Worm (Caenorhabditis elegans) whole organism, L3 larva: ENCODE results near the gene ekl-6.

ENCODE experiments used
- aly-2 ChIP-seq: fragments of 150-350 bp; optimal IDR thresholded peaks from 2 replicates; lab custom pipeline; 2014; ENCODE audit warnings: missing biosample characterization, missing genetic modification characterization
- ceh-16 ChIP-seq: sonication (generic microtip); optimal IDR thresholded peaks from 2 replicates; lab custom pipeline; 2017; ENCODE audit warnings: missing biosample characterization, missing genetic modification characterization
- ceh-82 ChIP-seq: fragments of 150-350 bp; optimal IDR thresholded peaks from 2 replicates; lab custom pipeline; 2014; ENCODE audit warnings: missing biosample characterization, missing genetic modification characterization
- fkh-10 ChIP-seq: sonication (generic microtip); optimal IDR thresholded peaks from 2 replicates; lab custom pipeline; 2017; ENCODE audit warnings: missing biosample characterization, missing genetic modification reagents, missing genetic modification characterization
- jun-1 ChIP-seq: fragments of 150-350 bp; optimal IDR thresholded peaks from 2 replicates; lab custom pipeline; 2014; ENCODE audit warnings: missing biosample characterization, missing genetic modification reagents, missing genetic modification characterization
- lin-39 ChIP-seq: fragments of 150-350 bp; optimal IDR thresholded peaks from 2 replicates; lab custom pipeline; 2018; ENCODE audit warnings: missing biosample characterization, missing genetic modification reagents, missing genetic modification characterization
- mdl-1 ChIP-seq: fragments of 150-350 bp; optimal IDR thresholded peaks from 2 replicates; lab custom pipeline; 2014; ENCODE audit warnings: missing biosample characterization, missing genetic modification characterization
- nhr-11 ChIP-seq: fragments of 150-350 bp; optimal IDR thresholded peaks from 2 replicates; lab custom pipeline; 2014; ENCODE audit warnings: missing biosample characterization, missing genetic modification characterization
- pqm-1 ChIP-seq: fragments of 150-350 bp; optimal IDR thresholded peaks from 2 replicates; lab custom pipeline; 2017; ENCODE audit warnings: missing biosample characterization, missing genetic modification characterization, inconsistent platforms
- skn-1 ChIP-seq: fragments of 150-350 bp; optimal IDR thresholded peaks from 2 replicates; lab custom pipeline; 2014; ENCODE audit warnings: missing biosample characterization, missing genetic modification characterization
- snpc-4 ChIP-seq: fragments of 150-350 bp; optimal IDR thresholded peaks from 2 replicates; lab custom pipeline; 2014; ENCODE audit warnings: missing biosample characterization, missing genetic modification characterization
- unc-39 ChIP-seq: sonication (generic microtip); optimal IDR thresholded peaks from 4 replicates; lab custom pipeline; 2017; ENCODE audit warnings: missing biosample characterization, missing genetic modification characterization
- unc-62 ChIP-seq: fragments of 150-350 bp; sonication (generic microtip); optimal IDR thresholded peaks from 4 replicates; lab custom pipeline; 2014; ENCODE audit warnings: missing biosample characterization, missing genetic modification reagents, missing genetic modification characterization
- ztf-4 ChIP-seq: fragments of 150-350 bp; optimal IDR thresholded peaks from 2 replicates; lab custom pipeline; 2014; ENCODE audit warnings: missing biosample characterization, missing genetic modification characterization

DNA sequence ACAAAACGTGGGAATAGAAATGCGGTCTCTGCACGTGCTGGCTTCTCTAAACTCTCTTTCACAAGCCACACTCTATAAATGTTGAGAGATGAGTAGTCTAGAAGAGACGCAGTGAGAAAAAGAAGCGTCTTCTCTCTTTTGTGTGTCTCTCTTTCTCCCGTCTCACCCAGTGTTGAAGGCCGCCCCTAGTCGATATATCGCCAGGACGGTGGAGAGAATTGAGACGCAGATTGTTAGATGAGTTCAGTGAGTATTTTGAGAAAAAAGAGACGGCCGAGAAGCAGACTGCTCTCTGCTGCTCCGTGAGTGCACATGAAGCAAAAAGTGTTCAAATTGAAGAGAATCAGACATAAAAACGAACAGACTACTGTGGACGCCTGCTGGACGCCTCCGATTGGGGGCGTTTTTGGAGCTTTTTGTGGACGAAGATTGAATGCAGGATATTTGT, 32.3 kb downstream of the ekl-6 start:
- TF ChIP-seq jun-1 (peak; percentile 90), skn-1 (tag; lab: Kevin White, UChicago) (peak; percentile 62), ceh-16 (no peak), pqm-1 (tag; lab: Kevin White, UChicago) (peak; percentile 72), snpc-4 (peak; percentile 52), fkh-10 (GFP tag; lab: Kevin White, UChicago) (no peak), mdl-1 (peak; percentile 96), nhr-11 (tag; lab: Kevin White, UChicago) (peak; percentile 16), ztf-4 (tag; lab: Kevin White, UChicago) (no peak), ceh-82 (peak; percentile 85), lin-39 (tag; lab: Kevin White, UChicago) (peak; percentile 83), unc-62 (GFP tag; lab: Kevin White, UChicago) (peak; percentile 96), aly-2 (tag; lab: Kevin White, UChicago) (no peak), unc-39 (tag; lab: Kevin White, UChicago) (no peak)
